Worm (Caenorhabditis elegans) whole organism, young adult: Measurements from ENCODE around the gene C10F3.7.

Experiments
- B0019.2 ChIP-seq: fragments of 200-800 bp; sonication (Bioruptor generic); conservative IDR thresholded peaks from 2 replicates; pipeline ENCODE4 v1.3.6; 2022; ENCODE audit warnings: missing genetic modification reagents, missing genetic modification characterization, missing compliant biosample characterization
- B0261.1 ChIP-seq: sonication (generic microtip); optimal IDR thresholded peaks from 2 replicates; lab custom pipeline; 2016; ENCODE audit warnings: mild to moderate bottlenecking, missing genetic modification characterization, moderate library complexity, missing compliant biosample characterization
- C17E4.6 ChIP-seq: fragments of 200-800 bp; sonication (Bioruptor generic); IDR thresholded peaks from 2 replicates; pipeline ENCODE4 v1.3.6; 2022; ENCODE audit warnings: missing genetic modification reagents, missing genetic modification characterization, missing compliant biosample characterization
- F49E8.2 ChIP-seq: sonication (generic microtip); optimal IDR thresholded peaks from 3 replicates; lab custom pipeline; 2017; ENCODE audit warnings: missing genetic modification characterization, mild to moderate bottlenecking, missing compliant biosample characterization, antibody characterized with exemption, moderate library complexity; ENCODE audit not compliant: insufficient read depth
- K12H6.12 ChIP-seq: fragments of 200-800 bp; sonication (Bioruptor generic); optimal IDR thresholded peaks from 2 replicates; lab custom pipeline; 2018; ENCODE audit warnings: mild to moderate bottlenecking, missing genetic modification characterization, missing compliant biosample characterization
- T26A5.8 ChIP-seq: sonication (generic microtip); optimal IDR thresholded peaks from 2 replicates; lab custom pipeline; 2016; ENCODE audit warnings: missing genetic modification characterization, missing compliant biosample characterization
- Y53F4B.3 ChIP-seq: fragments of 200-800 bp; sonication (Bioruptor generic); IDR thresholded peaks from 2 replicates; pipeline ENCODE4 v1.3.6; 2022; ENCODE audit warnings: missing genetic modification reagents, missing genetic modification characterization, missing compliant biosample characterization
- Y95B8A.8 ChIP-seq: fragments of 200-800 bp; sonication (Bioruptor generic); IDR thresholded peaks from 2 replicates; pipeline ENCODE4 v1.3.6; 2022; ENCODE audit warnings: missing genetic modification reagents, missing genetic modification characterization, missing compliant biosample characterization
- ZK185.1 ChIP-seq: sonication (generic microtip); optimal IDR thresholded peaks from 2 replicates; lab custom pipeline; 2016; ENCODE audit warnings: mild to moderate bottlenecking, missing genetic modification characterization, missing compliant biosample characterization; ENCODE audit not compliant: poor library complexity, severe bottlenecking
- ama-1 ChIP-seq, 3 experiments: fragments of 150-350 bp in 1 of 3; sonication (generic microtip) in 2 of 3; optimal IDR thresholded peaks; 2 replicates each; lab custom pipeline; 2014 to 2018; ENCODE audit warnings: missing biosample characterization in 2 of 3, missing genetic modification characterization in 2 of 3, missing genetic modification reagents in 2 of 3
- bed-1 ChIP-seq: fragments of 200-800 bp; sonication (Bioruptor generic); IDR thresholded peaks from 2 replicates; pipeline ENCODE4 v1.3.6; 2022; ENCODE audit warnings: missing genetic modification reagents, missing genetic modification characterization, missing compliant biosample characterization
- ccch-3 ChIP-seq: fragments of 200-800 bp; sonication (Bioruptor generic); optimal IDR thresholded peaks from 2 replicates; lab custom pipeline; 2018; ENCODE audit warnings: mild to moderate bottlenecking, missing genetic modification characterization, missing compliant biosample characterization
- cebp-2 ChIP-seq: fragments of 200-800 bp; sonication (Bioruptor generic); IDR thresholded peaks from 2 replicates; pipeline ENCODE4 v1.3.6; 2022; ENCODE audit warnings: missing genetic modification characterization, missing compliant biosample characterization
- dpff-1 ChIP-seq: sonication (generic microtip); optimal IDR thresholded peaks from 2 replicates; lab custom pipeline; 2017; ENCODE audit warnings: mild to moderate bottlenecking, missing genetic modification characterization, missing compliant biosample characterization
- efl-1 ChIP-seq: fragments of 150-350 bp; optimal IDR thresholded peaks from 2 replicates; lab custom pipeline; 2014; ENCODE audit warnings: missing biosample characterization, missing genetic modification reagents, missing genetic modification characterization
- egrh-3 ChIP-seq: fragments of 200-800 bp; sonication (Bioruptor generic); IDR thresholded peaks from 2 replicates; pipeline ENCODE4 v1.3.6; 2022; ENCODE audit warnings: missing genetic modification reagents, missing genetic modification characterization, missing compliant biosample characterization
- gei-17 ChIP-seq: fragments of 200-800 bp; sonication (Bioruptor generic); optimal IDR thresholded peaks from 2 replicates; lab custom pipeline; 2018; ENCODE audit warnings: mild to moderate bottlenecking, missing genetic modification characterization, missing compliant biosample characterization
- hmg-1.2 ChIP-seq: fragments of 200-800 bp; sonication (Bioruptor generic); IDR thresholded peaks from 2 replicates; pipeline ENCODE4 v1.3.6; 2022; ENCODE audit warnings: missing genetic modification reagents, missing genetic modification characterization, missing compliant biosample characterization
- hmg-20 ChIP-seq: fragments of 200-800 bp; sonication (Bioruptor generic); IDR thresholded peaks from 2 replicates; pipeline ENCODE4 v1.3.6; 2022; ENCODE audit warnings: missing genetic modification reagents, missing genetic modification characterization, missing compliant biosample characterization
- lin-26 ChIP-seq: fragments of 200-800 bp; sonication (Bioruptor generic); IDR thresholded peaks from 2 replicates; pipeline ENCODE4 v1.3.6; 2022; ENCODE audit warnings: missing genetic modification reagents, missing genetic modification characterization, missing compliant biosample characterization
- lin-35 ChIP-seq, 3 experiments: fragments of 150-350 bp in 2 of 3; sonication (generic microtip) in 1 of 3; optimal IDR thresholded peaks; 2 replicates each; lab custom pipeline; 2014 to 2018; ENCODE audit warnings: missing biosample characterization in 3 of 3, missing genetic modification characterization in 3 of 3, missing genetic modification reagents in 3 of 3
- lin-40 ChIP-seq: sonication (generic microtip); optimal IDR thresholded peaks from 2 replicates; lab custom pipeline; 2016; ENCODE audit warnings: missing genetic modification characterization, mild to moderate bottlenecking, missing compliant biosample characterization, missing genotype, missing genetic modification reagents
- lsy-27 ChIP-seq: sonication (generic microtip); optimal IDR thresholded peaks from 2 replicates; lab custom pipeline; 2017; ENCODE audit warnings: missing genetic modification characterization, mild to moderate bottlenecking, missing compliant biosample characterization, antibody characterized with exemption, missing genotype, borderline replicate concordance; ENCODE audit not compliant: insufficient read depth
- madf-3 ChIP-seq: fragments of 200-800 bp; sonication (Bioruptor generic); IDR thresholded peaks from 2 replicates; pipeline ENCODE4 v1.3.6; 2022; ENCODE audit warnings: missing genetic modification reagents, missing genetic modification characterization, missing compliant biosample characterization
- mes-4 ChIP-seq: sonication (generic microtip); optimal IDR thresholded peaks from 2 replicates; lab custom pipeline; 2016; ENCODE audit warnings: missing genotype, missing genetic modification characterization, missing compliant biosample characterization
- nfya-1 ChIP-seq: sonication (generic microtip); optimal IDR thresholded peaks from 2 replicates; lab custom pipeline; 2017; ENCODE audit warnings: antibody characterized with exemption, missing compliant biosample characterization, missing genetic modification characterization, borderline replicate concordance; ENCODE audit not compliant: insufficient read depth
- nfya-2 ChIP-seq: fragments of 200-800 bp; sonication (Bioruptor generic); IDR thresholded peaks from 2 replicates; pipeline ENCODE4 v1.3.6; 2022; ENCODE audit warnings: missing genetic modification reagents, missing genetic modification characterization, missing compliant biosample characterization
- nfyb-1 ChIP-seq: fragments of 200-800 bp; sonication (Bioruptor generic); IDR thresholded peaks from 2 replicates; pipeline ENCODE4 v1.3.6; 2022; ENCODE audit warnings: missing genetic modification reagents, missing genetic modification characterization, missing compliant biosample characterization
- nhr-90 ChIP-seq: sonication (generic microtip); optimal IDR thresholded peaks from 2 replicates; lab custom pipeline; 2016; ENCODE audit warnings: missing genotype, mild to moderate bottlenecking, missing genetic modification characterization, missing compliant biosample characterization
- rcor-1 ChIP-seq: fragments of 200-800 bp; sonication (Bioruptor generic); IDR thresholded peaks from 2 replicates; pipeline ENCODE4 v1.3.6; 2022; ENCODE audit warnings: missing genetic modification reagents, missing genetic modification characterization, missing compliant biosample characterization
- rpc-1 ChIP-seq, 2 experiments: fragments of 150-350 bp in 1 of 2; sonication (generic microtip) in 1 of 2; optimal IDR thresholded peaks; 2 replicates each; lab custom pipeline; 2014 to 2018; ENCODE audit warnings: missing biosample characterization in 1 of 2, missing genetic modification characterization in 1 of 2, missing genetic modification reagents in 1 of 2, missing genotype in 1 of 2
- sdz-38 ChIP-seq: sonication (generic microtip); optimal IDR thresholded peaks from 2 replicates; lab custom pipeline; 2016; ENCODE audit warnings: missing genotype, missing genetic modification characterization, missing compliant biosample characterization
- tlf-1 ChIP-seq: fragments of 200-800 bp; sonication (Bioruptor generic); optimal IDR thresholded peaks from 2 replicates; lab custom pipeline; 2018; ENCODE audit warnings: mild to moderate bottlenecking, missing genetic modification characterization, missing compliant biosample characterization
- ztf-25 ChIP-seq: fragments of 200-800 bp; sonication (Bioruptor generic); IDR thresholded peaks from 2 replicates; pipeline ENCODE4 v1.3.6; 2022; ENCODE audit warnings: missing genetic modification reagents, missing genetic modification characterization, missing compliant biosample characterization
- ztf-6 ChIP-seq: fragments of 200-800 bp; sonication (Bioruptor generic); IDR thresholded peaks from 2 replicates; pipeline ENCODE4 v1.3.6; 2022; ENCODE audit warnings: missing genetic modification reagents, missing genetic modification characterization, missing compliant biosample characterization

Gene C10F3.7

DNA sequence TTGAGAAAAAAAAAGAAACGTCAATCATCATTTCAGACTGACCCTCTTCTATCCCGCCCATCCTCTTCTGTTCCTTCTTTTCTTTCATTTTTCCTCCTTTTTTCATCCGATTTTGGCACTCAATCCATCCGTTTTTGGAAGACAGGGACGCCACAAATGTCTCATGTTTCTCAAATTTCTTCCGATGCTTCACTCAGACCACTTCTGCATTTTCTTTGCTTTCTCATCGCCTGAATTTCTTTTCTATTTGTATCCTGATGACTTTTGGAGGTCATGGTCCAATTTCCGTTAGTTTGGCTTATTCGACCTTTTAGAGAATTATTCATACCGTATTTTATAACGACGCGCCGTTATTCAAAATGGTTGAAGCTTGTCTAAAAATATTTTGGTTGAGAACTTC is 14.1 kb downstream of the C10F3.7 start:
- TF ChIP-seq bed-1 (no peak), F49E8.2 (no peak), tlf-1 (GFP tag; lab: Kevin White, UChicago) (no peak), dpff-1 (tag; lab: Kevin White, UChicago) (no peak), nfya-1 (tag; lab: Kevin White, UChicago) (no peak), egrh-3 (GFP tag; lab: Robert Waterston, UW) (no peak), lin-40 (no peak), efl-1 (GFP tag; lab: Kevin White, UChicago) (no peak), Y95B8A.8 (no peak), lsy-27 (tag; lab: Kevin White, UChicago) (no peak), ztf-6 (GFP tag; lab: Robert Waterston, UW) (no peak), Y53F4B.3 (GFP tag; lab: Robert Waterston, UW) (no peak)

DNA sequence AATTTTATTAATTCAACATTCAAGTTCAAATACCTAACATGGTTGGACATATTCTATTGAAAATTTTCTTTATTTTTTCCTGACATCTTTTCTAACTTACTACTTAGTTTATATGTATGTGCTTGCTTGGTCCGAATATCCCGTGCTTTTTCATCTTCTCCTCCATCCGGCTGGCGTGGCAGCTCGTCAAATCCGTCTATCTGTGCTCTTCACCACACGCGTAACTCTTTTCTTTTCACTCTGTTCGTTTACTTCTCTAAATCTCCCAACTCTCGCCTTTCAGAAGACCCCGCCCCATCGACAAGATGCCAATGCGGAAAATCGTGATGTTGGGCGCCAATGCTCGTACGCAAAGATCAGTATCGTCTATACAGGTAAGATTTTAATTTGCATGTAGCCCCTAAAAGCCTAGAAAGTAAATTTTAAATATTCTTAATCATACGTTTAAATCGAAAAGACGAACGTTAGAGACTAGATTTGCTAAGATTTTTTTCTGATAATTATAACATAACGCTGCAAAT is 21.9 kb downstream of the C10F3.7 start:
- TF ChIP-seq ztf-25 (GFP tag; lab: Robert Waterston, UW) (no peak), lin-35 (GFP tag; optimal IDR thresholded peaks at IDR 0.05; lab: Kevin White, UChicago) (peak in 1 of 3 experiments; percentile 18), nhr-90 (tag; lab: Kevin White, UChicago) (no peak), K12H6.12 (tag; lab: Kevin White, UChicago) (peak; percentile 13)
- TF ChIP-seq, all 124 proteins: peak for 2

DNA sequence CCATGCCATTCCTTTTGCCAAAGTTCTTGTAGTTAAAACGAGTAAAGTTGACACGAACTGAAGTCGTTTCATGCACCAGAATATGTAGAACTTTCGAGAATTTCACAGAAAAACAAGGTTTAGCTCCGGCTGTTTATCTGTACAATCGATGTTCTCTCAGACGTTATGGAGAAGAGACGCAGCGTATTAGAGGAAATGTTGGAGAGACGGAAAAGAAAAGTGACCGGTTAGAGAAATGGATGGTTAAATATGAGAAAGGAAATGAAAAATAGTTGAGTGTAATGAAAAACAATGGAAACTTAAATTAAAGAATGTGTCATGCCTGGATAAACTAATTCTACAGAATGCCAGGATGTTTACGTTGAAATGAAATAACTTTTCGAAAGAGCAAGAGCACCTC is 23.0 kb downstream of the C10F3.7 start, which contains the start of gene pcm-1:
Gene pcm-1, minus strand, starts transcription at position 187 of the 400 bp plus-strand sequence.
- TF ChIP-seq nfya-1 (tag; lab: Kevin White, UChicago) (no peak), K12H6.12 (tag; lab: Kevin White, UChicago) (peak; percentile 33), efl-1 (GFP tag; lab: Kevin White, UChicago) (no peak), T26A5.8 (tag; lab: Kevin White, UChicago) (no peak), B0019.2 (GFP tag; lab: Robert Waterston, UW) (no peak), hmg-20 (GFP tag; lab: Robert Waterston, UW) (no peak), ccch-3 (GFP tag; lab: Kevin White, UChicago) (no peak), ztf-25 (GFP tag; lab: Robert Waterston, UW) (no peak), madf-3 (no peak), Y53F4B.3 (GFP tag; lab: Robert Waterston, UW) (no peak), hmg-1.2 (GFP tag; lab: Robert Waterston, UW) (peak; percentile 45; the same call in 1 of the 2 replicates)
- TF ChIP-seq, all 124 proteins: peak for 2

DNA sequence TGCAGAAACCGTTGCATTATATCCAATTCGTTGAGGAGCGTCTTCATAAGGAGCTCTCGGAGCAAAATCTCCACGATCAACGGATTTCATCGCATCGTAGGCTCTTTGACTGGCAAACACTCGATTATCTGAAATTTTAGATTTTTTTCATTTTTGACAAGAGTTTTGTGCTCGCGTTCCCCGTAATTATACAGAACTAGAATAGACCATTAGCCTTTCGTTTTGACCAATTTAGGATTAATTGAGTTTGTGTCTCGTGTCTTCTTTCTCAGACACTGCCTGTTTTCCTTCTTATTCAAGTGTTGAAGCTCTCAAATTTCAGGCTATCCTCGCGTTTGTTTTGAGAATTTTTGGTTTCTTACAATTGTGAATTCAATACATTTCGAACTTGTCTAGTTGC is 23.6 kb downstream of the C10F3.7 start:
- no peak for TF ChIP-seq nfya-2 (GFP tag; lab: Robert Waterston, UW)
- no peak for TF ChIP-seq C17E4.6 (GFP tag; lab: Robert Waterston, UW)
- TF ChIP-seq ama-1 (optimal IDR thresholded peaks at IDR 0.05; lab: Kevin White, UChicago), result no peak
- TF ChIP-seq ama-1 (GFP tag; optimal IDR thresholded peaks at IDR 0.05; lab: Kevin White, UChicago), result no peak
- TF ChIP-seq rcor-1, result no peak
- no peak for TF ChIP-seq rpc-1 (optimal IDR thresholded peaks at IDR 0.05; lab: Kevin White, UChicago)
- TF ChIP-seq rpc-1 (tag; optimal IDR thresholded peaks at IDR 0.05; lab: Kevin White, UChicago), result no peak
- TF ChIP-seq ztf-6 (GFP tag; lab: Robert Waterston, UW), result no peak
- no peak for TF ChIP-seq lin-26 (GFP tag; lab: Robert Waterston, UW)
- no peak for TF ChIP-seq B0261.1
- TF ChIP-seq mes-4 (tag; lab: Kevin White, UChicago), result no peak
- no peak for TF ChIP-seq sdz-38
- no peak for TF ChIP-seq cebp-2 (GFP tag; lab: Robert Waterston, UW)
- no peak for TF ChIP-seq tlf-1 (GFP tag; lab: Kevin White, UChicago)
- TF ChIP-seq nfyb-1 (GFP tag; lab: Robert Waterston, UW), result no peak
- no peak for TF ChIP-seq gei-17 (GFP tag; lab: Kevin White, UChicago)
- TF ChIP-seq ZK185.1, result no peak
- TF ChIP-seq, all 124 proteins: peak for 0
